Fruit fly (Drosophila melanogaster) whole organism, wandering third instar larva: ENCODE measurements around the gene CG31097.
A peak's percentile ranks its signal among the peaks of the same experiment; 100 is the strongest.

Source experiments
- Abd-B ChIP-seq: fragments of >200 bp; optimal IDR thresholded peaks from 2 replicates; lab custom pipeline; 2017; ENCODE audit warnings: missing biosample characterization, missing genetic modification characterization
- CG32264 ChIP-seq: fragments of 200-800 bp; sonication (Bioruptor generic); optimal IDR thresholded peaks from 2 replicates; lab custom pipeline; 2016; ENCODE audit warnings: missing biosample characterization, missing genetic modification characterization
- CG9705 ChIP-seq: fragments of 200-800 bp; sonication (Bioruptor generic); optimal IDR thresholded peaks from 2 replicates; lab custom pipeline; 2018; ENCODE audit warnings: missing biosample characterization, mild to moderate bottlenecking, missing genetic modification characterization
- CrebA ChIP-seq: fragments of 200-800 bp; sonication (Bioruptor generic); optimal IDR thresholded peaks from 2 replicates; lab custom pipeline; 2016; ENCODE audit warnings: missing biosample characterization, mild to moderate bottlenecking, missing genetic modification characterization, borderline replicate concordance
- Dfd ChIP-seq: fragments of >200 bp; optimal IDR thresholded peaks from 2 replicates; lab custom pipeline; 2017; ENCODE audit warnings: missing biosample characterization, missing genetic modification characterization
- Dif ChIP-seq: fragments of 200-275, 200-300 bp; sonication (Bioruptor generic); optimal IDR thresholded peaks from 2 replicates; lab custom pipeline; 2018; ENCODE audit warnings: missing biosample characterization, missing genetic modification characterization; ENCODE audit not compliant: partially characterized antibody
- GATAd ChIP-seq: sonication (Bioruptor generic); optimal IDR thresholded peaks from 2 replicates; lab custom pipeline; 2016; ENCODE audit warnings: missing biosample characterization, missing genetic modification characterization
- HLH106 ChIP-seq: fragments of 200-800 bp; optimal IDR thresholded peaks from 3 replicates; lab custom pipeline; 2019; ENCODE audit warnings: missing biosample characterization, mild to moderate bottlenecking, missing genetic modification characterization, moderate library complexity
- Hnf4 ChIP-seq: fragments of 200-800 bp; sonication (Bioruptor generic); optimal IDR thresholded peaks from 2 replicates; lab custom pipeline; 2016; ENCODE audit warnings: missing biosample characterization, mild to moderate bottlenecking, missing genetic modification characterization
- Hr78 ChIP-seq: fragments of >200 bp; optimal IDR thresholded peaks from 2 replicates; lab custom pipeline; 2017; ENCODE audit warnings: missing biosample characterization, missing genetic modification characterization
- Hr83 ChIP-seq: fragments of 200-300 bp; sonication (Bioruptor generic); optimal IDR thresholded peaks from 2 replicates; lab custom pipeline; 2016; ENCODE audit warnings: missing biosample characterization, mild to moderate bottlenecking, missing genetic modification characterization, moderate library complexity; ENCODE audit not compliant: poor library complexity, severe bottlenecking
- Jra ChIP-seq: sonication (Bioruptor generic); optimal IDR thresholded peaks from 2 replicates; lab custom pipeline; 2016; ENCODE audit warnings: missing biosample characterization, missing genetic modification characterization
- N ChIP-seq: fragments of >200 bp; optimal IDR thresholded peaks from 2 replicates; lab custom pipeline; 2018; ENCODE audit warnings: missing biosample characterization, missing external identifiers, missing genetic modification characterization
- OdsH ChIP-seq: fragments of 200-800 bp; sonication (Bioruptor generic); optimal IDR thresholded peaks from 2 replicates; lab custom pipeline; 2016; ENCODE audit warnings: missing biosample characterization, mild to moderate bottlenecking, missing genetic modification characterization
- Rel ChIP-seq, 2 experiments: fragments of 200-800 bp; sonication (Bioruptor generic) in 1 of 2; optimal IDR thresholded peaks; 2 replicates in 1 of 2; 3 replicates in 1 of 2; lab custom pipeline; 2016 to 2019; ENCODE audit warnings: mild to moderate bottlenecking in 2 of 2, missing biosample characterization in 2 of 2, missing genetic modification characterization in 2 of 2, moderate library complexity in 1 of 2
- Sp1 ChIP-seq: fragments of 200-800 bp; sonication (Bioruptor generic); optimal IDR thresholded peaks from 3 replicates; lab custom pipeline; 2019; ENCODE audit warnings: missing biosample characterization, mild to moderate bottlenecking, missing genetic modification characterization, moderate library complexity
- Vsx2 ChIP-seq: fragments of 200-300, 225-300 bp; sonication (Bioruptor generic); optimal IDR thresholded peaks from 2 replicates; lab custom pipeline; 2018; ENCODE audit warnings: missing biosample characterization, missing genetic modification characterization; ENCODE audit not compliant: partially characterized antibody
- br ChIP-seq: fragments of 200-800 bp; sonication (Bioruptor generic); optimal IDR thresholded peaks from 2 replicates; lab custom pipeline; 2016; ENCODE audit warnings: missing biosample characterization, missing genetic modification characterization
- brk ChIP-seq: fragments of 200-800 bp; sonication (Bioruptor generic); optimal IDR thresholded peaks from 2 replicates; lab custom pipeline; 2016; ENCODE audit warnings: missing biosample characterization, mild to moderate bottlenecking, missing genetic modification characterization
- dl ChIP-seq, 2 experiments: fragments of 175-275, 200-275 bp in 1 of 2; fragments of 200-275 bp in 1 of 2; sonication (Bioruptor generic); optimal IDR thresholded peaks; lab custom pipeline; 2018; ENCODE audit warnings: mild to moderate bottlenecking in 2 of 2, missing biosample characterization in 2 of 2, missing genetic modification characterization in 2 of 2, moderate library complexity in 2 of 2; ENCODE audit not compliant: partially characterized antibody in 2 of 2, insufficient read depth in 1 of 2
- dmrt93B ChIP-seq: fragments of 200-800 bp; sonication (Bioruptor generic); optimal IDR thresholded peaks from 2 replicates; lab custom pipeline; 2018; ENCODE audit warnings: missing biosample characterization, mild to moderate bottlenecking, missing genetic modification characterization
- dsf ChIP-seq: sonication (Bioruptor generic); optimal IDR thresholded peaks from 2 replicates; lab custom pipeline; 2016; ENCODE audit warnings: missing biosample characterization, missing genetic modification characterization, borderline replicate concordance
- ey ChIP-seq: fragments of 200-800 bp; sonication (Bioruptor generic); optimal IDR thresholded peaks from 2 replicates; lab custom pipeline; 2016; ENCODE audit warnings: missing biosample characterization, missing genetic modification characterization
- foxo ChIP-seq, 2 experiments: fragments of 200-800 bp; sonication (Bioruptor generic); optimal IDR thresholded peaks; 2 replicates in 1 of 2; 3 replicates in 1 of 2; lab custom pipeline; 2016 to 2017; ENCODE audit warnings: missing biosample characterization in 2 of 2, missing genetic modification characterization in 2 of 2
- fru ChIP-seq: fragments of 200-800 bp; sonication (Bioruptor generic); optimal IDR thresholded peaks from 3 replicates; lab custom pipeline; 2016; ENCODE audit warnings: missing biosample characterization, mild to moderate bottlenecking, missing genetic modification characterization
- h ChIP-seq: fragments of 200-800 bp; sonication (Bioruptor generic); optimal IDR thresholded peaks from 3 replicates; lab custom pipeline; 2016; ENCODE audit warnings: missing biosample characterization, mild to moderate bottlenecking, missing genetic modification characterization
- jim ChIP-seq: fragments of 175-275, 200-325 bp; sonication (Bioruptor generic); optimal IDR thresholded peaks from 2 replicates; lab custom pipeline; 2016; ENCODE audit warnings: missing biosample characterization, mild to moderate bottlenecking, missing genetic modification characterization
- rgr ChIP-seq: fragments of 200-800 bp; sonication (Bioruptor generic); optimal IDR thresholded peaks from 3 replicates; lab custom pipeline; 2016; ENCODE audit warnings: missing biosample characterization, mild to moderate bottlenecking, missing genetic modification characterization
- sage ChIP-seq: fragments of 200-800 bp; sonication (Bioruptor generic); optimal IDR thresholded peaks from 2 replicates; lab custom pipeline; 2016; ENCODE audit warnings: missing biosample characterization, mild to moderate bottlenecking, missing genetic modification characterization
- sv ChIP-seq: fragments of 200-800 bp; sonication (Bioruptor generic); optimal IDR thresholded peaks from 3 replicates; lab custom pipeline; 2016; ENCODE audit warnings: missing biosample characterization, missing genetic modification characterization
- usp ChIP-seq: fragments of >200 bp; optimal IDR thresholded peaks from 2 replicates; lab custom pipeline; 2017; ENCODE audit warnings: missing biosample characterization, missing genetic modification characterization
- woc ChIP-seq: sonication (Bioruptor generic); optimal IDR thresholded peaks from 2 replicates; lab custom pipeline; 2016; ENCODE audit warnings: missing biosample characterization, mild to moderate bottlenecking, missing genetic modification characterization

The CG31097 gene

DNA sequence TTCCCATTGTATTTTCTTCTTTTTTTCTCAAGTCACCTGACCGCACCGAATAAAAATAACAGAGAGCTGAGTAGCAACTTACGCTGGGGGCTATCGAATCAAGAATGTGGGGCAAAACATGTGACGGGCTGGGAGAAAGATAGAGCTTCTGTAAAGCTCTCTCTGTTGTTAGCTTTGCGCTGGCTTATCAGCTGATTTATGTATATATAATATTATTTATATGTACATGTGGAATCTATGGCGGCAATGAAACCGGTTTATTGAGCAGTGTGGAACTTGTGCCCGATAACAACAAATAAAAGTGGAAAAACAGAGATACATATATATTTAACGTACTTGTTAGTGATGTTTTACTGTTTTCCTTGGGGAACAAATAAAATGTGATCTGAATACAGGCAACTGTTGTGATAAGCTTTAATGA lies 4.7 kb downstream of the CG31097 start, which contains the start of gene CG31098:
TSS of gene CG31098 (minus strand) at position 114 of the 421 bp plus-strand sequence.
- TF ChIP-seq Sp1 (GFP tag; lab: Kevin White, UChicago) (no peak), sage (GFP tag; lab: Kevin White, UChicago) (peak; percentile 67), jim (GFP tag; lab: Kevin White, UChicago) (no peak), CrebA (peak; percentile 93), brk (GFP tag; lab: Kevin White, UChicago) (peak; percentile 74), h (GFP tag; lab: Kevin White, UChicago) (peak; percentile 64), Rel (GFP tag; optimal IDR thresholded peaks at IDR 0.05; lab: Kevin White, UChicago) (peak; percentile 85), Rel (tag; optimal IDR thresholded peaks at IDR 0.05; lab: Kevin White, UChicago) (no peak), Abd-B (GFP tag; lab: Kevin White, UChicago) (no peak), OdsH (GFP tag; lab: Kevin White, UChicago) (peak; percentile 16), dl (GFP tag; optimal IDR thresholded peaks at IDR 0.05; lab: Kevin White, UChicago; ENCODE audit: insufficient read depth in 1 of 2, partially characterized antibody in 2 of 2) (no peak), HLH106 (tag; lab: Kevin White, UChicago) (no peak), rgr (GFP tag; lab: Kevin White, UChicago) (peak; percentile 21), ey (GFP tag; lab: Kevin White, UChicago) (no peak), CG9705 (GFP tag; lab: Kevin White, UChicago) (no peak)
- TF ChIP-seq, all 38 proteins: peak for 7

DNA sequence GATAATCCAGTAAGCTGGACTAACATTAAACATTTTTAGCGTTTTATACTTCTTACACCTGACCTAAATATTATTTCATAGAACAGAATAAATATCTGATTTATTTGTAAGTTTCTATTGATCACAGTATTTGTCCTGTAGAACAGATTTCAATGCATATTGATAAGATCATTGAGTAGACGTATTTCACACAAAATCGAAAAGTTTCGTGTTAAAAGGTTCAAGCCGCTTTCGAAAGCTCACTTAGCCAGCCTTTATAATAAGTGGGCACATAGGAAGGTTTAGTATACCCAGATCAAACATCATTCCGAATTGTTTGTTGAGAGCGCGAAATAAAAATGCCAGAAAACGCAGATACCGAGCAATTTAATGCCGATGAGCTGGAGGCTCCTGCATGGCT lies 8.0 kb downstream of the CG31097 start, which contains the start of gene CG11893:
TSS of gene CG11893 (plus strand) at position 301 of the 400 bp plus-strand sequence.
- no peak for TF ChIP-seq Hr83 (GFP tag; lab: Kevin White, UChicago)
- TF ChIP-seq dmrt93B (GFP tag; lab: Kevin White, UChicago), result no peak
- TF ChIP-seq Jra (GFP tag; lab: Kevin White, UChicago), result no peak
- TF ChIP-seq woc (GFP tag; lab: Kevin White, UChicago), result no peak
- TF ChIP-seq GATAd (GFP tag; lab: Kevin White, UChicago), result no peak
- TF ChIP-seq HLH106 (tag; lab: Kevin White, UChicago), result no peak

DNA sequence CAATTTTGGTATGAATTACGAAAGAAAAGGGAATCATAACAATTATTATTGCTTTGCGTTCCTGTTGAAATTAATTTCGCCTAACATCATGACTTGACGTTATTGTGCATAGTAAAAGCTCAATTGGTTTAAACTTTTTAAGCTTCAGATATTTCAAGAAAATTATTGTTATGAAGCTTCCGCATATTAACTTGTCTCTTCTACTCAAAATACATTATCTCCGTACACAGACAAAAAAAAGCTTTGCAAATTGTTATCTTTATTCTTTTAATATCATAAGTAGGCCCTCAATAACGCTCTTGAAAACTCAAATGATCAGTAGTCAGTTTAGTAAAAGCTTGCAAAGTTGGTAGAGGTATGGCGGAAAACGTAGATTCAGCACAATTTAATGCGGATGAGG lies 10.4 kb downstream of the CG31097 start, which contains the start of gene CG13658:
TSS of gene CG13658 (plus strand) at position 347 of the 400 bp plus-strand sequence.
- TF ChIP-seq Dfd (GFP tag; lab: Kevin White, UChicago) (no peak), usp (GFP tag; lab: Kevin White, UChicago) (no peak), Jra (GFP tag; lab: Kevin White, UChicago) (no peak), rgr (GFP tag; lab: Kevin White, UChicago) (no peak), dl (GFP tag; optimal IDR thresholded peaks at IDR 0.05; lab: Kevin White, UChicago; ENCODE audit: insufficient read depth in 1 of 2, partially characterized antibody in 2 of 2) (no peak)

DNA sequence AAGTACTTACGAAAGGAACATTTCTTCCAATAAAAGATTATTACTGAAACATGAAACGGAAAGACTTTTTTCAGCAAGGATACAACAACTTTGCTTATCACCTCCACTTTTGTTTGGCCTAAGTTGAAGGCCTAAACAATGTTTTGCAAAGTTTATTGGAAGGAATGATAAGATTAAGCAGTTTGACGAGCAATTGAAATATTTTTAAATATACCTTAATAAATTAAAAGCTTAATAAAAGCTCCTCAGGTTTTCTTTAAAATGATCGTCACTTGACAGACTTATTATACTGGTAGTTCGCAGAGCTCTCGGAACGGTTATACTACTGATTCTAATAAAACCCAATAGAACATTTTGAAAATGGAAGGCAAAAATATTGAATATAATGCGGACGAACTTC lies 12.4 kb downstream of the CG31097 start, which contains the start of gene CG31104:
TSS of gene CG31104 (plus strand) at position 301 of the 400 bp plus-strand sequence.
- TF ChIP-seq dmrt93B (GFP tag; lab: Kevin White, UChicago) (no peak), CG32264 (GFP tag; lab: Kevin White, UChicago) (no peak), dsf (no peak), CG9705 (GFP tag; lab: Kevin White, UChicago) (no peak)

- TF ChIP-seq ey (GFP tag; lab: Kevin White, UChicago) (no peak), foxo (GFP tag; optimal IDR thresholded peaks at IDR 0.05; lab: Kevin White, UChicago) (no peak), Hnf4 (GFP tag; lab: Kevin White, UChicago) (no peak)
Observed at dm6 chr3R:25283209-25283670, 14.3 kb downstream of the CG31097 start, which contains the start of gene CG31300. TSS of gene CG31300 (plus strand) at chr3R:25283620.

DNA sequence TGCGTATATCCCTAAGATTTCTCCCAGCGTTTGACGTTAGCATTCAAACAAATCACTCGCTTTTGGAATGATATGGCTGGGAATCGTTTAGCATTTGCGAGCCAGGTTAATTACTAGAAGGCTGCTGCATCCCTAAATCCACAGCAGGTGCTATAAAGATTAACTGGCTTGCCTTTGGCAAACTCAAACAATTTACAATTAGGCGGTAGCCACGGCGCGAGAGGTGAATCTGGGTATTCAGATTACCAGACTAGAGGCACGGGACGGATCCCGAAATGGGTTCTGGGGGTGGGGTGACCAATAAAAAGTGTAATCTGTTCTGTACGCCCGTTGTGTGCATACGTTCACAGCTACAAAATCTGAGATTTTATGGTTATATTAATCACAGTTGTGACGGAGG lies 16.4 kb downstream of the CG31097 start, which contains the start of gene CG11892:
TSS of gene CG11892 (plus strand) at position 384 of the 400 bp plus-strand sequence.
- TF ChIP-seq fru (GFP tag; lab: Kevin White, UChicago), result peak; percentile 50
- TF ChIP-seq rgr (GFP tag; lab: Kevin White, UChicago), result peak; percentile 36
- no peak for TF ChIP-seq sv
- TF ChIP-seq Hr78 (GFP tag; lab: Kevin White, UChicago), result no peak
- TF ChIP-seq OdsH (GFP tag; lab: Kevin White, UChicago), result peak; percentile 47
- TF ChIP-seq Vsx2, result no peak
- TF ChIP-seq Hnf4 (GFP tag; lab: Kevin White, UChicago), result peak; percentile 24
- no peak for TF ChIP-seq Dif (GFP tag; lab: Kevin White, UChicago)
- TF ChIP-seq dl (GFP tag; optimal IDR thresholded peaks at IDR 0.05; lab: Kevin White, UChicago; ENCODE audit: insufficient read depth in 1 of 2, partially characterized antibody in 2 of 2), result no peak
- TF ChIP-seq Sp1 (GFP tag; lab: Kevin White, UChicago), result peak; percentile 55
- no peak for TF ChIP-seq brk (GFP tag; lab: Kevin White, UChicago)
- no peak for TF ChIP-seq N (GFP tag; lab: Kevin White, UChicago)
- no peak for TF ChIP-seq dsf
- TF ChIP-seq br, result peak; percentile 57
- no peak for TF ChIP-seq CG32264 (GFP tag; lab: Kevin White, UChicago)
- peak; percentile 51 for TF ChIP-seq Hr83 (GFP tag; lab: Kevin White, UChicago)
